Worm (Caenorhabditis elegans) whole organism, late embryonic: ENCODE measurements around the gene Y47G7B.2.

Experiments used
- C08G9.2 ChIP-seq: sonication (generic microtip); optimal IDR thresholded peaks from 2 replicates; lab custom pipeline; 2016; ENCODE audit warnings: mild to moderate bottlenecking, missing genetic modification characterization, moderate library complexity, missing compliant biosample characterization
- K09A11.1 ChIP-seq: sonication (generic microtip); optimal IDR thresholded peaks from 2 replicates; lab custom pipeline; 2017; ENCODE audit warnings: antibody characterized with exemption, mild to moderate bottlenecking, missing genetic modification characterization, missing compliant biosample characterization; ENCODE audit not compliant: insufficient read depth
- T23F11.4 ChIP-seq: fragments of 200-800 bp; sonication (Bioruptor generic); optimal IDR thresholded peaks from 2 replicates; lab custom pipeline; 2018; ENCODE audit warnings: mild to moderate bottlenecking, missing genetic modification characterization, missing compliant biosample characterization
- Y22D7AL.16 ChIP-seq: sonication (generic microtip); optimal IDR thresholded peaks from 2 replicates; lab custom pipeline; 2016; ENCODE audit warnings: missing genetic modification characterization, missing compliant biosample characterization
- ahr-1 ChIP-seq: sonication (generic microtip); optimal IDR thresholded peaks from 2 replicates; lab custom pipeline; 2016; ENCODE audit warnings: missing genetic modification characterization, missing compliant biosample characterization
- ama-1 ChIP-seq: fragments of 150-350 bp; optimal IDR thresholded peaks from 2 replicates; lab custom pipeline; 2014
- ceh-14 ChIP-seq: sonication (generic microtip); optimal IDR thresholded peaks from 2 replicates; lab custom pipeline; 2016; ENCODE audit warnings: missing genotype, missing genetic modification characterization, missing compliant biosample characterization
- ceh-18 ChIP-seq: sonication (generic microtip); optimal IDR thresholded peaks from 2 replicates; lab custom pipeline; 2016; ENCODE audit warnings: missing genetic modification characterization, missing compliant biosample characterization
- ceh-2 ChIP-seq: sonication (generic microtip); optimal IDR thresholded peaks from 2 replicates; lab custom pipeline; 2016; ENCODE audit warnings: missing genotype, missing genetic modification characterization, missing compliant biosample characterization
- ceh-22 ChIP-seq: sonication (generic microtip); optimal IDR thresholded peaks from 2 replicates; lab custom pipeline; 2017; ENCODE audit warnings: missing biosample characterization, missing genetic modification characterization
- ceh-34 ChIP-seq: sonication (generic microtip); optimal IDR thresholded peaks from 2 replicates; lab custom pipeline; 2016; ENCODE audit warnings: mild to moderate bottlenecking, missing genetic modification characterization, missing compliant biosample characterization
- ceh-45 ChIP-seq: fragments of 200-800 bp; sonication (Bioruptor generic); IDR thresholded peaks from 2 replicates; pipeline ENCODE4 v1.3.6; 2022; ENCODE audit warnings: missing genetic modification reagents, missing genetic modification characterization, missing compliant biosample characterization
- ceh-48 ChIP-seq: sonication (generic microtip); optimal IDR thresholded peaks from 2 replicates; lab custom pipeline; 2016; ENCODE audit warnings: missing genetic modification characterization, inconsistent platforms, missing compliant biosample characterization
- ceh-9 ChIP-seq: sonication (generic microtip); optimal IDR thresholded peaks from 2 replicates; lab custom pipeline; 2016; ENCODE audit warnings: mild to moderate bottlenecking, missing genetic modification characterization, inconsistent platforms, missing compliant biosample characterization
- che-1 ChIP-seq: sonication (generic microtip); optimal IDR thresholded peaks from 2 replicates; lab custom pipeline; 2016; ENCODE audit warnings: mild to moderate bottlenecking, missing genetic modification characterization, missing compliant biosample characterization
- elt-2 ChIP-seq: sonication (generic microtip); optimal IDR thresholded peaks from 2 replicates; lab custom pipeline; 2016; ENCODE audit warnings: missing genetic modification reagents, missing genetic modification characterization, missing compliant biosample characterization
- elt-4 ChIP-seq: sonication (generic microtip); optimal IDR thresholded peaks from 2 replicates; lab custom pipeline; 2016; ENCODE audit warnings: missing genetic modification characterization, missing compliant biosample characterization
- ets-4 ChIP-seq: sonication (generic microtip); optimal IDR thresholded peaks from 2 replicates; lab custom pipeline; 2016; ENCODE audit warnings: missing genetic modification characterization, missing compliant biosample characterization
- fkh-10 ChIP-seq: fragments of 150-350 bp; optimal IDR thresholded peaks from 2 replicates; lab custom pipeline; 2014; ENCODE audit warnings: missing biosample characterization, missing genetic modification reagents, missing genetic modification characterization
- gmeb-2 ChIP-seq: sonication (generic microtip); optimal IDR thresholded peaks from 2 replicates; lab custom pipeline; 2016; ENCODE audit warnings: missing genetic modification characterization, inconsistent platforms, missing compliant biosample characterization
- hlh-13 ChIP-seq: fragments of 200-800 bp; sonication (Bioruptor generic); optimal IDR thresholded peaks from 2 replicates; lab custom pipeline; 2018; ENCODE audit warnings: mild to moderate bottlenecking, missing genetic modification characterization, missing compliant biosample characterization
- hlh-30 ChIP-seq: sonication (generic microtip); optimal IDR thresholded peaks from 2 replicates; lab custom pipeline; 2017; ENCODE audit warnings: antibody characterized with exemption, missing genetic modification characterization, missing compliant biosample characterization; ENCODE audit not compliant: insufficient read depth
- hlh-6 ChIP-seq: sonication (generic microtip); optimal IDR thresholded peaks from 2 replicates; lab custom pipeline; 2016; ENCODE audit warnings: missing genotype, missing genetic modification characterization, missing compliant biosample characterization
- hlh-8 ChIP-seq: sonication (generic microtip); optimal IDR thresholded peaks from 2 replicates; lab custom pipeline; 2016; ENCODE audit warnings: missing genotype, missing genetic modification characterization, missing compliant biosample characterization
- lim-6 ChIP-seq: sonication (generic microtip); optimal IDR thresholded peaks from 2 replicates; lab custom pipeline; 2016; ENCODE audit warnings: missing genetic modification characterization, missing compliant biosample characterization
- lin-11 ChIP-seq: fragments of 200-800 bp; sonication (Bioruptor generic); optimal IDR thresholded peaks from 2 replicates; lab custom pipeline; 2018; ENCODE audit warnings: mild to moderate bottlenecking, missing genetic modification characterization, missing compliant biosample characterization
- madf-2 ChIP-seq: sonication (generic microtip); optimal IDR thresholded peaks from 2 replicates; lab custom pipeline; 2017; ENCODE audit warnings: missing genetic modification characterization, missing compliant biosample characterization
- nhr-11 ChIP-seq: fragments of 150-350 bp; optimal IDR thresholded peaks from 2 replicates; lab custom pipeline; 2014; ENCODE audit warnings: missing biosample characterization, missing genetic modification characterization
- nhr-232 ChIP-seq: sonication (generic microtip); optimal IDR thresholded peaks from 2 replicates; lab custom pipeline; 2016; ENCODE audit warnings: missing genetic modification characterization, missing compliant biosample characterization
- odd-2 ChIP-seq: sonication (generic microtip); optimal IDR thresholded peaks from 2 replicates; lab custom pipeline; 2017; ENCODE audit warnings: antibody characterized with exemption, mild to moderate bottlenecking, missing genetic modification characterization, missing compliant biosample characterization
- pag-3 ChIP-seq: sonication (generic microtip); optimal IDR thresholded peaks from 2 replicates; lab custom pipeline; 2016; ENCODE audit warnings: missing compliant biosample characterization, missing genetic modification characterization, borderline replicate concordance
- pax-1 ChIP-seq: fragments of 150-350 bp; optimal IDR thresholded peaks from 2 replicates; lab custom pipeline; 2014; ENCODE audit warnings: missing biosample characterization, missing genetic modification characterization
- pha-4 ChIP-seq: fragments of 150-350 bp; optimal IDR thresholded peaks from 2 replicates; lab custom pipeline; 2018; ENCODE audit warnings: missing biosample characterization, missing genetic modification reagents, missing genetic modification characterization
- ref-2 ChIP-seq: sonication (generic microtip); optimal IDR thresholded peaks from 2 replicates; lab custom pipeline; 2016; ENCODE audit warnings: missing genetic modification characterization, missing compliant biosample characterization
- sdc-2 ChIP-seq: sonication (generic microtip); optimal IDR thresholded peaks from 2 replicates; lab custom pipeline; 2016; ENCODE audit warnings: missing genotype, missing genetic modification characterization, missing compliant biosample characterization
- sox-2 ChIP-seq: fragments of 200-800 bp; sonication (Bioruptor generic); IDR thresholded peaks from 2 replicates; pipeline ENCODE4 v1.3.6; 2022; ENCODE audit warnings: missing genetic modification reagents, missing genetic modification characterization, missing compliant biosample characterization
- sox-4 ChIP-seq: sonication (generic microtip); optimal IDR thresholded peaks from 2 replicates; lab custom pipeline; 2017; ENCODE audit warnings: mild to moderate bottlenecking, missing genetic modification characterization, inconsistent platforms, missing compliant biosample characterization
- unc-42 ChIP-seq: sonication (generic microtip); optimal IDR thresholded peaks from 2 replicates; lab custom pipeline; 2016; ENCODE audit warnings: missing genotype, missing genetic modification characterization, missing compliant biosample characterization
- unc-55 ChIP-seq: sonication (generic microtip); optimal IDR thresholded peaks from 2 replicates; lab custom pipeline; 2017; ENCODE audit warnings: missing biosample characterization, missing genetic modification reagents, missing genetic modification characterization
- zip-5 ChIP-seq: sonication (generic microtip); optimal IDR thresholded peaks from 2 replicates; lab custom pipeline; 2016; ENCODE audit warnings: missing genetic modification characterization, missing compliant biosample characterization
- ztf-16 ChIP-seq: sonication (generic microtip); optimal IDR thresholded peaks from 2 replicates; lab custom pipeline; 2017; ENCODE audit warnings: missing genetic modification characterization, missing compliant biosample characterization

Y47G7B.2 gene

ce11 chrII:2752536-2752935 lies 44.7 kb upstream of the Y47G7B.2 start, which contains the start of gene F29A7.6 (continued):
- TF ChIP-seq unc-42 = peak; percentile 81
- TF ChIP-seq ceh-22 (tag; lab: Kevin White, UChicago) = no peak
- no peak for TF ChIP-seq nhr-232 (tag; lab: Kevin White, UChicago)
- TF ChIP-seq T23F11.4 = no peak
- no peak for TF ChIP-seq elt-4 (tag; lab: Kevin White, UChicago)
- no peak for TF ChIP-seq ahr-1 (tag; lab: Kevin White, UChicago)
- peak; percentile 2 for TF ChIP-seq che-1 (tag; lab: Kevin White, UChicago)
- TF ChIP-seq madf-2 (tag; lab: Kevin White, UChicago) = no peak
- peak; percentile 75 for TF ChIP-seq ceh-2 (tag; lab: Kevin White, UChicago)
- TF ChIP-seq ets-4 (tag; lab: Kevin White, UChicago) = peak; percentile 68
- TF ChIP-seq ama-1 (lab: Kevin White, UChicago) = no peak
- TF ChIP-seq ref-2 (tag; lab: Kevin White, UChicago) = no peak
- no peak for TF ChIP-seq ceh-45 (GFP tag; lab: Robert Waterston, UW)
- no peak for TF ChIP-seq pha-4
- TF ChIP-seq ceh-18 = no peak
- TF ChIP-seq sdc-2 = no peak
- peak; percentile 81 for TF ChIP-seq C08G9.2 (tag; lab: Kevin White, UChicago)
- no peak for TF ChIP-seq ceh-48 (tag; lab: Kevin White, UChicago)
- peak; percentile 69 for TF ChIP-seq ceh-14 (tag; lab: Kevin White, UChicago)
- peak; percentile 17 for TF ChIP-seq lim-6 (tag; lab: Kevin White, UChicago)
- TF ChIP-seq nhr-11 (tag; lab: Kevin White, UChicago) = no peak
- no peak for TF ChIP-seq hlh-13 (GFP tag; lab: Kevin White, UChicago)
- no peak for TF ChIP-seq pag-3 (tag; lab: Kevin White, UChicago)
- TF ChIP-seq hlh-30 (tag; lab: Kevin White, UChicago) = no peak
- no peak for TF ChIP-seq ceh-9 (tag; lab: Kevin White, UChicago)
- peak; percentile 51 for TF ChIP-seq zip-5 (tag; lab: Kevin White, UChicago)
- TF ChIP-seq Y22D7AL.16 (tag; lab: Kevin White, UChicago) = no peak
- TF ChIP-seq ceh-34 (tag; lab: Kevin White, UChicago) = peak; percentile 43
- TF ChIP-seq unc-55 (GFP tag; lab: Kevin White, UChicago) = no peak
- TF ChIP-seq sox-4 (tag; lab: Kevin White, UChicago) = no peak
- TF ChIP-seq pax-1 = no peak
- TF ChIP-seq lin-11 (tag; lab: Kevin White, UChicago) = no peak
- TF ChIP-seq fkh-10 (GFP tag; lab: Kevin White, UChicago) = no peak
- TF ChIP-seq K09A11.1 (tag; lab: Kevin White, UChicago) = no peak
- no peak for TF ChIP-seq odd-2
- TF ChIP-seq hlh-8 (tag; lab: Kevin White, UChicago) = no peak
- no peak for TF ChIP-seq ztf-16 (tag; lab: Kevin White, UChicago)
- TF ChIP-seq, all 69 proteins: peak for 17

DNA sequence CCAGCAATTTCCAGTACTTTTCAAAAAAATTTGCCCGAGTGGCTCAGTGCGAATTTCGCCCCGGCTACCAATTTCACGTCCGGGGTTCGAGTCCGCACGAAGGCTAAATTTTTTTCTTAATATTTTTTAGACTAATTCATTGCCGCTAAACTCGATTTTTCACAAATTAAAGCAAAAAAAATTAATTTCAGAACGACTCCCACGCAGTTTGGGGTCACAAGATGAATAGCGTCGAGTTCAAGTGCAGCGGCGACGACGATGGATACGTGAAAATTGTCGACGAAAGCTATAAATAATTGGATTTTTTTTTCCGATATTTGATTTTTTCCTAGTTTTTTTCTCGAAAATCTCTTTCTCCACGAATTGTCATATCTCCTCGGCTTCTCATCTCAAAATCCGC lies 43.5 kb upstream of the Y47G7B.2 start:
- no peak for TF ChIP-seq hlh-6 (tag; lab: Kevin White, UChicago)
- TF ChIP-seq gmeb-2 = no peak
- TF ChIP-seq hlh-30 (tag; lab: Kevin White, UChicago) = no peak
- no peak for TF ChIP-seq hlh-8 (tag; lab: Kevin White, UChicago)
- no peak for TF ChIP-seq Y22D7AL.16 (tag; lab: Kevin White, UChicago)
- TF ChIP-seq ceh-45 (GFP tag; lab: Robert Waterston, UW) = no peak
- no peak for TF ChIP-seq pax-1
- TF ChIP-seq odd-2 = no peak
- TF ChIP-seq ceh-9 (tag; lab: Kevin White, UChicago) = no peak
- no peak for TF ChIP-seq pha-4
- no peak for TF ChIP-seq sox-2
- TF ChIP-seq, all 69 proteins: peak for 0

DNA sequence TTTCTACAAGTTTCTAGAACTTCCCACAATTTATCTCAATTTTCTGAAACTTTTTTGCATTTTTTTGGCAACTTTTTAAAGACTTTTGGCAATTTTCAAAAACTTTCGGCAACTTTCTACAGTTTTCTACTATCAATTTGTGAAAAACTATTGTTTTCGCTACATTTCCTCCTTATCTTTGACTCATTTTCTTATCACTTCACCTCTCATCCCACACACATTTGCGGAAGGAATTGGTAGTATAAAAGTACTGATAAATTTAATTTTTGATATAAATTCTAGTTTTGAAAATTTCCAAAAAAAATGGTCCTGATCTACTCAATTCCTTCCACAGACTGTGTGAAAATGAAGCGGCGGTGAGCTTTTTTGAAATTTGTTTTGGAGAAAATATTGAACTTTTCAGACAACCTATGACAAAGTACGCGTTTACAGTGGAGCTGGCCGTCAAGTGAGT lies 41.8 kb upstream of the Y47G7B.2 start, which contains the start of gene F29A7.4:
F29A7.4 (plus strand) TSS at position 404 of the 454 bp plus-strand sequence.
- TF ChIP-seq sox-4 (tag; lab: Kevin White, UChicago) = no peak
- TF ChIP-seq elt-2 = peak; percentile 66
